Fruit fly (Drosophila melanogaster): Measurements from ENCODE around the gene mtg.
A peak's percentile ranks its signal among the peaks of the same experiment; 100 is the strongest.

mtg gene

dm6 chr3R:8212594-8212993 is 37.7 kb upstream of the mtg start (continued):
- no peak for TF ChIP-seq CG7745 (tag; optimal IDR thresholded peaks at IDR 0.05)
- TF ChIP-seq fd102C (GFP tag; optimal IDR thresholded peaks at IDR 0.05) = peak; percentile 55
- no peak for TF ChIP-seq Awh (GFP tag; IDR thresholded peaks at IDR 0.05)
- TF ChIP-seq lbe (GFP tag; optimal IDR thresholded peaks at IDR 0.05) = no peak
- TF ChIP-seq CG17912 (GFP tag; optimal IDR thresholded peaks at IDR 0.05) = no peak
- TF ChIP-seq Lim3 (GFP tag; IDR thresholded peaks at IDR 0.05) = no peak
- peak; percentile 58; the same call in 1 of the 3 replicates for TF ChIP-seq CG2889 (GFP tag; IDR thresholded peaks at IDR 0.05)
- peak; percentile 49 for TF ChIP-seq jumu (GFP tag; optimal IDR thresholded peaks at IDR 0.05)
- TF ChIP-seq gem (tag; optimal IDR thresholded peaks at IDR 0.05) = peak; percentile 76
- TF ChIP-seq bcd (GFP tag; optimal IDR thresholded peaks at IDR 0.05) = peak; percentile 23
- TF ChIP-seq Spps (tag; optimal IDR thresholded peaks at IDR 0.05) = peak; percentile 62
- no peak for TF ChIP-seq hkb (optimal IDR thresholded peaks at IDR 0.05)
- peak; percentile 70 for TF ChIP-seq hkb (GFP tag; IDR thresholded peaks at IDR 0.05)
- peak; percentile 54; the same call in 1 of the 2 replicates for TF ChIP-seq CG14667 (GFP tag; IDR thresholded peaks at IDR 0.05)
- peak; percentile 74 for TF ChIP-seq gsb-n (tag; optimal IDR thresholded peaks at IDR 0.05)
- peak; percentile 48 for TF ChIP-seq Camta (GFP tag; optimal IDR thresholded peaks at IDR 0.05)
- no peak for TF ChIP-seq Hey (tag; optimal IDR thresholded peaks at IDR 0.05)
- peak; percentile 51 for TF ChIP-seq dmrt99B (tag; optimal IDR thresholded peaks at IDR 0.05)
- TF ChIP-seq Deaf1 (tag; optimal IDR thresholded peaks at IDR 0.05) = peak; percentile 26
- TF ChIP-seq CG6854 (GFP tag; optimal IDR thresholded peaks at IDR 0.05) = no peak
- TF ChIP-seq btn (GFP tag; optimal IDR thresholded peaks at IDR 0.05) = peak; percentile 57
- peak; percentile 70 for TF ChIP-seq phol (tag; optimal IDR thresholded peaks at IDR 0.05)
- peak; percentile 5 for TF ChIP-seq Ets97D (GFP tag; optimal IDR thresholded peaks at IDR 0.05)
- TF ChIP-seq HmgZ (tag; optimal IDR thresholded peaks at IDR 0.05) = no peak
- peak; percentile 67 for TF ChIP-seq zf30C (GFP tag; optimal IDR thresholded peaks at IDR 0.05)
- peak; percentile 10 for TF ChIP-seq Lhr (GFP tag; optimal IDR thresholded peaks at IDR 0.05)
- TF ChIP-seq gro (GFP tag; optimal IDR thresholded peaks at IDR 0.05) = no peak
- TF ChIP-seq vvl (GFP tag; IDR thresholded peaks at IDR 0.05) = peak; percentile 84
- TF ChIP-seq Xrp1 (GFP tag; IDR thresholded peaks at IDR 0.05) = peak; percentile 80
- peak; percentile 44; the same call in 1 of the 2 replicates for TF ChIP-seq ap (GFP tag; IDR thresholded peaks at IDR 0.05)
- no peak for TF ChIP-seq CG31365 (tag; optimal IDR thresholded peaks at IDR 0.05)
- TF ChIP-seq trh (GFP tag; optimal IDR thresholded peaks at IDR 0.05) = no peak
- TF ChIP-seq Nf-YB (GFP tag; optimal IDR thresholded peaks at IDR 0.05) = no peak
- TF ChIP-seq CG2202 (tag; optimal IDR thresholded peaks at IDR 0.05) = peak; percentile 31
- peak; percentile 58 for TF ChIP-seq CG7556 (GFP tag; optimal IDR thresholded peaks at IDR 0.05)
- peak; percentile 55; the same call in 1 of the 2 replicates for TF ChIP-seq CG1024 (GFP tag; IDR thresholded peaks at IDR 0.05)
- TF ChIP-seq Hmr (GFP tag; optimal IDR thresholded peaks at IDR 0.05) = peak; percentile 4
- peak; percentile 30; the same call in 1 of the 2 replicates for TF ChIP-seq Rfx (GFP tag; IDR thresholded peaks at IDR 0.05)
- peak; percentile 34 for TF ChIP-seq CG17802 (tag; optimal IDR thresholded peaks at IDR 0.05)
- TF ChIP-seq CG15696 (tag; optimal IDR thresholded peaks at IDR 0.05) = peak; percentile 72
- peak; percentile 42; the same call in 1 of the 2 replicates for TF ChIP-seq sob (GFP tag; IDR thresholded peaks at IDR 0.05)
- TF ChIP-seq lilli (GFP tag; optimal IDR thresholded peaks at IDR 0.05) = peak; percentile 39
- TF ChIP-seq Mad (GFP tag; optimal IDR thresholded peaks at IDR 0.05) = peak; percentile 21
- TF ChIP-seq ato (GFP tag; IDR thresholded peaks at IDR 0.05; ENCODE audit: partially characterized antibody) = no peak
- peak; percentile 51 for TF ChIP-seq D19A (tag; optimal IDR thresholded peaks at IDR 0.05)
- peak; percentile 0 for TF ChIP-seq Meics (GFP tag; optimal IDR thresholded peaks at IDR 0.05)
- TF ChIP-seq Ssrp (tag; optimal IDR thresholded peaks at IDR 0.05) = peak; percentile 58
- peak; percentile 53 for TF ChIP-seq CG16815 (GFP tag; optimal IDR thresholded peaks at IDR 0.05)
- TF ChIP-seq sens-2 (GFP tag; IDR thresholded peaks at IDR 0.05) = peak; percentile 67
- peak; percentile 51 for TF ChIP-seq CG4424 (GFP tag; optimal IDR thresholded peaks at IDR 0.05)
- TF ChIP-seq nau (GFP tag; optimal IDR thresholded peaks at IDR 0.05) = no peak

Measured in whole organism, embryonic.